Fruit fly (Drosophila melanogaster) whole organism, embryonic: ENCODE results near the gene CG15814.

Experiments
- Awh ChIP-seq: fragments of 200-800 bp; sonication (Bioruptor generic); IDR thresholded peaks from 2 replicates; pipeline ENCODE4, ENCODE4 v1.3.6; 2022; ENCODE audit warnings: missing biosample characterization, missing genetic modification characterization
- CG16815 ChIP-seq: fragments of 200-800 bp; sonication (Bioruptor generic); optimal IDR thresholded peaks from 3 replicates; lab custom pipeline; 2017; ENCODE audit warnings: missing biosample characterization, mild to moderate bottlenecking, missing genetic modification characterization
- CG3065 ChIP-seq: fragments of 200-800 bp; sonication (Bioruptor generic); optimal IDR thresholded peaks from 2 replicates; lab custom pipeline; 2016; ENCODE audit warnings: missing biosample characterization, missing genetic modification characterization
- CG4820 ChIP-seq: fragments of 200-800 bp; sonication (Bioruptor generic); optimal IDR thresholded peaks from 3 replicates; lab custom pipeline; 2016; ENCODE audit warnings: missing biosample characterization, missing genetic modification characterization
- Dfd ChIP-seq, 2 experiments: fragments of >200 bp; optimal IDR thresholded peaks; 2 replicates each; lab custom pipeline; 2017; ENCODE audit warnings: missing biosample characterization in 2 of 2, missing genetic modification characterization in 2 of 2
- Fer2 ChIP-seq: fragments of 200-800 bp; sonication (Bioruptor generic); optimal IDR thresholded peaks from 2 replicates; lab custom pipeline; 2018; ENCODE audit warnings: missing biosample characterization, mild to moderate bottlenecking, missing genetic modification characterization, moderate library complexity
- Oaz ChIP-seq: fragments of 200-800 bp; sonication (Bioruptor generic); IDR thresholded peaks from 2 replicates; pipeline ENCODE4 v1.3.6; 2022; ENCODE audit warnings: missing biosample characterization, missing genetic modification characterization
- br ChIP-seq: fragments of >200 bp; optimal IDR thresholded peaks from 2 replicates; lab custom pipeline; 2017
- gro ChIP-seq: fragments of 200-800 bp; sonication (Bioruptor generic); optimal IDR thresholded peaks from 2 replicates; lab custom pipeline; 2016; ENCODE audit warnings: missing biosample characterization, missing genetic modification characterization
- sug ChIP-seq: fragments of 200-800 bp; optimal IDR thresholded peaks from 2 replicates; lab custom pipeline; 2019; ENCODE audit warnings: missing biosample characterization, mild to moderate bottlenecking, missing genetic modification characterization, moderate library complexity
- usp ChIP-seq: fragments of >200 bp; optimal IDR thresholded peaks from 2 replicates; lab custom pipeline; 2017; ENCODE audit warnings: missing biosample characterization, missing genetic modification characterization

DNA sequence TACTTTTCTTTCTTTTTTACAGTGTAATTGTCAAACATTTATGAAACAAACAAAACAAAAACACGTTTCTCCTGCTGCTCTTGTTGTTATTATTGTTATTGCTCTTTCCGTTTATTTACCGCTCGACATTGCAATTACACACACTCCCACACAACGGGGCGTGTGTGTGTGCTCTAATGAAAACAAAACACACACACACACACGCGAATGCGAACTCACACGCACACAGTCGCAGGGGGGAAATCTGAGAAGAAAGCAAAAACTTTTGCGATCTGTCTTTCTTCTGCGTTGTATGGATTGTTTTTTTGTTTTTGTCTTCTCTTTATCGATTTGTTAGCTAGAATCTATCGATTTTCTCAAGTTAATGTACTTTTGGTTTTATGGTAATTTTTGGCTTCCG, 27.8 kb upstream of the CG15814 start:
- TF ChIP-seq Oaz (GFP tag; lab: Robert Waterston, UW) (no peak), CG3065 (GFP tag; lab: Kevin White, UChicago) (no peak), gro (GFP tag; lab: Kevin White, UChicago) (no peak), Awh (GFP tag; lab: Robert Waterston, UW) (no peak), Fer2 (tag; lab: Kevin White, UChicago) (no peak), sug (no peak), Dfd (GFP tag; optimal IDR thresholded peaks at IDR 0.05; lab: Kevin White, UChicago) (no peak), br (no peak), CG4820 (no peak), usp (GFP tag; lab: Kevin White, UChicago) (no peak), CG16815 (no peak)
